Worm (Caenorhabditis elegans): Measurements from ENCODE around the gene ZK856.19.
A peak's percentile ranks its signal among the peaks of the same experiment; 100 is the strongest.

The ZK856.19 gene

ce11 chrV:10198386-10198785 is 6.3 kb downstream of the ZK856.19 start, which contains the start of gene ZK856.6:
ZK856.6 (plus strand) TSS chrV:10198686.
- no peak for TF ChIP-seq F49E8.2 (tag; optimal IDR thresholded peaks at IDR 0.05; ENCODE audit: borderline replicate concordance)
- no peak for TF ChIP-seq Y105C5A.15 (GFP tag; IDR thresholded peaks at IDR 0.05)
- TF ChIP-seq hlh-30 (tag; optimal IDR thresholded peaks at IDR 0.05; ENCODE audit: insufficient read depth), result no peak
- TF ChIP-seq nhr-42 (GFP tag; IDR thresholded peaks at IDR 0.05), result no peak
- TF ChIP-seq nhr-48 (tag; optimal IDR thresholded peaks at IDR 0.05), result no peak
- TF ChIP-seq F44E2.7 (GFP tag; IDR thresholded peaks at IDR 0.05), result no peak
- no peak for TF ChIP-seq sdz-12 (GFP tag; optimal IDR thresholded peaks at IDR 0.05)

- peak; percentile 41 for TF ChIP-seq aha-1 (tag)
- peak; percentile 14; the same call in 1 of the 2 replicates for TF ChIP-seq php-3 (GFP tag; IDR thresholded peaks at IDR 0.05)
- no peak for TF ChIP-seq daf-16 (GFP tag; optimal IDR thresholded peaks at IDR 0.05)
- peak; percentile 91 for TF ChIP-seq daf-16 (tag; optimal IDR thresholded peaks at IDR 0.05)
- TF ChIP-seq Y5F2A.4 (GFP tag; optimal IDR thresholded peaks at IDR 0.05), result no peak
- peak; percentile 11 for TF ChIP-seq pqm-1 (tag; optimal IDR thresholded peaks at IDR 0.05)
- TF ChIP-seq Y48G9A.11 (GFP tag; IDR thresholded peaks at IDR 0.05), result no peak
- TF ChIP-seq unc-62 (GFP tag; optimal IDR thresholded peaks at IDR 0.05 in 1 of 2), result peak in 1 of 2 experiments; percentile 13
- no peak for TF ChIP-seq unc-62 (tag; optimal IDR thresholded peaks at IDR 0.05)
- no peak for TF ChIP-seq nhr-77 (tag; optimal IDR thresholded peaks at IDR 0.05)
- TF ChIP-seq nhr-28 (tag; optimal IDR thresholded peaks at IDR 0.05), result peak; percentile 23
These were observed 13.5 kb downstream of the ZK856.19 start for ce11 chrV:10191242-10191641.

ce11 chrV:10190081-10190556 is 14.6 kb downstream of the ZK856.19 start, which contains the start of gene ZK856.5:
ZK856.5 (minus strand) TSS chrV:10190131.
- peak in 1 of 2 experiments; percentile 37 for TF ChIP-seq mdl-1 (tag; optimal IDR thresholded peaks at IDR 0.05)
- TF ChIP-seq dve-1 (tag; optimal IDR thresholded peaks at IDR 0.05; ENCODE audit: insufficient read depth), result peak; percentile 67
- TF ChIP-seq ZK546.5 (tag; optimal IDR thresholded peaks at IDR 0.05), result no peak
- TF ChIP-seq mxl-3 (GFP tag; optimal IDR thresholded peaks at IDR 0.05), result peak; percentile 73
- TF ChIP-seq vab-7 (GFP tag; IDR thresholded peaks at IDR 0.05), result no peak
- TF ChIP-seq php-3 (GFP tag; IDR thresholded peaks at IDR 0.05), result peak; percentile 95
- TF ChIP-seq Y48G9A.11 (GFP tag; IDR thresholded peaks at IDR 0.05), result no peak
- TF ChIP-seq skn-1 (tag; optimal IDR thresholded peaks at IDR 0.05), result no peak
- no peak for TF ChIP-seq lin-1 (GFP tag; IDR thresholded peaks at IDR 0.05)
- TF ChIP-seq hlh-30 (tag; optimal IDR thresholded peaks at IDR 0.05; ENCODE audit: insufficient read depth), result peak; percentile 21
- peak; percentile 3 for TF ChIP-seq nhr-48 (tag; optimal IDR thresholded peaks at IDR 0.05)
- TF ChIP-seq Y5F2A.4 (GFP tag; optimal IDR thresholded peaks at IDR 0.05), result no peak
- TF ChIP-seq fos-1 (tag; optimal IDR thresholded peaks at IDR 0.05), result no peak
- TF ChIP-seq zip-2 (tag; optimal IDR thresholded peaks at IDR 0.05), result no peak
- TF ChIP-seq hlh-11 (tag; optimal IDR thresholded peaks at IDR 0.05), result peak; percentile 85
- TF ChIP-seq nhr-25 (tag; optimal IDR thresholded peaks at IDR 0.05; ENCODE audit: borderline replicate concordance, insufficient read depth), result no peak
- TF ChIP-seq zip-11 (GFP tag; IDR thresholded peaks at IDR 0.05), result no peak
- TF ChIP-seq ces-1 (GFP tag; optimal IDR thresholded peaks at IDR 0.05), result no peak
- TF ChIP-seq ctbp-1 (GFP tag; IDR thresholded peaks at IDR 0.05), result no peak
- TF ChIP-seq daf-16 (GFP tag; optimal IDR thresholded peaks at IDR 0.05), result no peak
- peak; percentile 69 for TF ChIP-seq daf-16 (tag; optimal IDR thresholded peaks at IDR 0.05)
- peak; percentile 59 for TF ChIP-seq nhr-28 (tag; optimal IDR thresholded peaks at IDR 0.05)
- peak; percentile 34; the same call in 1 of the 2 replicates for TF ChIP-seq tra-1 (GFP tag; IDR thresholded peaks at IDR 0.05)
- TF ChIP-seq ztf-11 (tag; optimal IDR thresholded peaks at IDR 0.05), result no peak
- peak; percentile 76 for TF ChIP-seq pqm-1 (tag; optimal IDR thresholded peaks at IDR 0.05)
- TF ChIP-seq F10B5.3 (tag; optimal IDR thresholded peaks at IDR 0.05), result no peak
- TF ChIP-seq duxl-1 (tag; optimal IDR thresholded peaks at IDR 0.05; ENCODE audit: poor library complexity), result no peak

ce11 chrV:10185719-10186118 is 19.0 kb downstream of the ZK856.19 start, which contains the start of gene ZK856.18:
ZK856.18 (minus strand) TSS chrV:10186007.
- TF ChIP-seq pha-4 (GFP tag; IDR thresholded peaks at IDR 0.05) (no peak), pha-4 (tag; optimal IDR thresholded peaks at IDR 0.05) (no peak), unc-62 (GFP tag; optimal IDR thresholded peaks at IDR 0.05 in 1 of 2) (peak in 1 of 2 experiments; percentile 90), unc-62 (tag; optimal IDR thresholded peaks at IDR 0.05) (no peak)

Data from whole organism, L4 larva.